Worm (Caenorhabditis elegans) whole organism, L3 larva: ENCODE data around the gene lelo-3.

Experiments used
- egl-27 ChIP-seq: sonication (generic microtip); optimal IDR thresholded peaks from 4 replicates; lab custom pipeline; 2017; ENCODE audit warnings: missing biosample characterization, missing genetic modification reagents, missing genetic modification characterization
- elt-2 ChIP-seq: sonication (generic microtip); optimal IDR thresholded peaks from 2 replicates; lab custom pipeline; 2016; ENCODE audit warnings: missing genetic modification reagents, mild to moderate bottlenecking, missing genetic modification characterization, missing compliant biosample characterization
- fkh-10 ChIP-seq: sonication (generic microtip); optimal IDR thresholded peaks from 2 replicates; lab custom pipeline; 2017; ENCODE audit warnings: missing biosample characterization, missing genetic modification reagents, missing genetic modification characterization
- jun-1 ChIP-seq: fragments of 150-350 bp; optimal IDR thresholded peaks from 2 replicates; lab custom pipeline; 2014; ENCODE audit warnings: missing biosample characterization, missing genetic modification reagents, missing genetic modification characterization
- lin-39 ChIP-seq: fragments of 150-350 bp; optimal IDR thresholded peaks from 2 replicates; lab custom pipeline; 2018; ENCODE audit warnings: missing biosample characterization, missing genetic modification reagents, missing genetic modification characterization
- mml-1 ChIP-seq: fragments of 150-350 bp; sonication (generic microtip); optimal IDR thresholded peaks from 3 replicates; lab custom pipeline; 2014; ENCODE audit warnings: missing biosample characterization, missing genetic modification characterization
- nhr-11 ChIP-seq: fragments of 150-350 bp; optimal IDR thresholded peaks from 2 replicates; lab custom pipeline; 2014; ENCODE audit warnings: missing biosample characterization, missing genetic modification characterization
- nhr-76 ChIP-seq: fragments of 150-350 bp; sonication (generic microtip); optimal IDR thresholded peaks from 5 replicates; lab custom pipeline; 2014; ENCODE audit warnings: missing biosample characterization, missing genetic modification characterization
- snpc-4 ChIP-seq: fragments of 150-350 bp; optimal IDR thresholded peaks from 2 replicates; lab custom pipeline; 2014; ENCODE audit warnings: missing biosample characterization, missing genetic modification characterization
- tbx-2 ChIP-seq: sonication (generic microtip); optimal IDR thresholded peaks from 2 replicates; lab custom pipeline; 2016; ENCODE audit warnings: mild to moderate bottlenecking, missing genetic modification characterization, missing compliant biosample characterization
- unc-62 ChIP-seq: fragments of 150-350 bp; sonication (generic microtip); optimal IDR thresholded peaks from 4 replicates; lab custom pipeline; 2014; ENCODE audit warnings: missing biosample characterization, missing genetic modification reagents, missing genetic modification characterization
- ztf-4 ChIP-seq: fragments of 150-350 bp; optimal IDR thresholded peaks from 2 replicates; lab custom pipeline; 2014; ENCODE audit warnings: missing biosample characterization, missing genetic modification characterization

DNA sequence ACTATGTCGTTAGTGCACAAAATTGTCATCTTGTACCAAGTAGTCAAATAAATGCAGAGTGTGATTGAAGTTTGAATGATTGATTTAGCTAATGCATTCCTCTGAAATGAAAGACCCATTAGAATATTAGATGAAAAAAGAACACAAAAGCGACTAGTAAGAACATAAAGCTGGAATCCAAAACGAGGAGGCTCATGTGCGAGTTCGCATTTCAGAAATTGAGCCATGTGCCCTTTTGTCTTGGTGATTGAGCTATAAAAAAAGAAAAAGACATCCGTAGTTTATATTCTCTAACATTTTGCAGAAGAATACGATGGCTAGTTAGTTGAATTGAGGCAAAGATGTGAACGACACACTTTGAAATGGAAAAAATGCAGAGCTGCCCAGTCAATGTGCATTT, 20.9 kb downstream of the lelo-3 start, which contains the start of gene F22F4.4:
- TF ChIP-seq egl-27 = no peak
- no peak for TF ChIP-seq fkh-10
- TF ChIP-seq tbx-2 (tag; lab: Kevin White, UChicago) = no peak
- TF ChIP-seq nhr-76 (tag; lab: Kevin White, UChicago) = no peak
- no peak for TF ChIP-seq jun-1 (tag; lab: Kevin White, UChicago)
- TF ChIP-seq nhr-11 (tag; lab: Kevin White, UChicago) = no peak
- no peak for TF ChIP-seq mml-1 (tag; lab: Kevin White, UChicago)
- TF ChIP-seq snpc-4 (tag; lab: Kevin White, UChicago) = no peak
- TF ChIP-seq ztf-4 (tag; lab: Kevin White, UChicago) = no peak
- no peak for TF ChIP-seq unc-62
- no peak for TF ChIP-seq lin-39
- no peak for TF ChIP-seq elt-2 (tag; lab: Kevin White, UChicago)
